Worm (Caenorhabditis elegans) whole organism, L1 larva: ENCODE measurements around the gene M176.11.

Source experiments
- C04F5.9 ChIP-seq: sonication (generic microtip); optimal IDR thresholded peaks from 2 replicates; lab custom pipeline; 2016; ENCODE audit warnings: missing genetic modification characterization, missing compliant biosample characterization
- C34B4.2 ChIP-seq: sonication (generic microtip); optimal IDR thresholded peaks from 2 replicates; lab custom pipeline; 2017; ENCODE audit warnings: mild to moderate bottlenecking, missing genetic modification characterization, missing compliant biosample characterization
- Y116A8C.19 ChIP-seq: sonication (generic microtip); optimal IDR thresholded peaks from 2 replicates; lab custom pipeline; 2016; ENCODE audit warnings: missing compliant biosample characterization, missing genetic modification characterization, borderline replicate concordance
- ama-1 ChIP-seq: fragments of 150-350 bp; optimal IDR thresholded peaks from 2 replicates; lab custom pipeline; 2014
- ceh-90 ChIP-seq: sonication (generic microtip); optimal IDR thresholded peaks from 2 replicates; lab custom pipeline; 2016; ENCODE audit warnings: missing genetic modification characterization, missing compliant biosample characterization
- ces-1 ChIP-seq: fragments of 150-350 bp; optimal IDR thresholded peaks from 2 replicates; lab custom pipeline; 2014; ENCODE audit warnings: missing biosample characterization, missing genetic modification reagents, missing genetic modification characterization
- efl-3 ChIP-seq: fragments of 200-800 bp; sonication (Bioruptor generic); optimal IDR thresholded peaks from 2 replicates; lab custom pipeline; 2018; ENCODE audit warnings: mild to moderate bottlenecking, missing genetic modification characterization, missing compliant biosample characterization
- egl-13 ChIP-seq: sonication (generic microtip); optimal IDR thresholded peaks from 2 replicates; lab custom pipeline; 2016; ENCODE audit warnings: missing genotype, missing genetic modification reagents, missing genetic modification characterization, missing compliant biosample characterization
- egl-27 ChIP-seq, 2 experiments: fragments of 150-350 bp in 1 of 2; sonication (generic microtip); optimal IDR thresholded peaks; 3 replicates each; lab custom pipeline; 2017 to 2018; ENCODE audit warnings: missing biosample characterization in 2 of 2, missing genetic modification characterization in 2 of 2, missing genetic modification reagents in 2 of 2
- fkh-4 ChIP-seq: sonication (generic microtip); optimal IDR thresholded peaks from 2 replicates; lab custom pipeline; 2016; ENCODE audit warnings: missing compliant biosample characterization, missing genetic modification characterization, borderline replicate concordance
- fkh-8 ChIP-seq: sonication (generic microtip); optimal IDR thresholded peaks from 2 replicates; lab custom pipeline; 2016; ENCODE audit warnings: mild to moderate bottlenecking, missing genetic modification characterization, missing compliant biosample characterization
- grh-1 ChIP-seq: fragments of 200-800 bp; sonication (Bioruptor generic); IDR thresholded peaks from 2 replicates; pipeline ENCODE4 v1.3.6; 2022; ENCODE audit warnings: missing genetic modification reagents, missing genetic modification characterization, missing compliant biosample characterization
- hpl-2 ChIP-seq: fragments of 150-350 bp; optimal IDR thresholded peaks from 2 replicates; lab custom pipeline; 2014; ENCODE audit warnings: missing biosample characterization, missing genetic modification reagents, missing genetic modification characterization
- irx-1 ChIP-seq: sonication (generic microtip); optimal IDR thresholded peaks from 2 replicates; lab custom pipeline; 2016; ENCODE audit warnings: missing genetic modification characterization, missing compliant biosample characterization
- lin-13 ChIP-seq: fragments of 150-350 bp; optimal IDR thresholded peaks from 2 replicates; lab custom pipeline; 2014; ENCODE audit warnings: missing biosample characterization, missing genetic modification reagents, missing genetic modification characterization
- lin-15B ChIP-seq: fragments of 150-350 bp; sonication (generic microtip); optimal IDR thresholded peaks from 3 replicates; lab custom pipeline; 2014; ENCODE audit warnings: missing biosample characterization, missing genetic modification characterization
- lin-35 ChIP-seq, 2 experiments: fragments of 150-350 bp; optimal IDR thresholded peaks; 2 replicates each; lab custom pipeline; 2014; ENCODE audit warnings: missing biosample characterization in 2 of 2, missing genetic modification characterization in 2 of 2, missing genetic modification reagents in 2 of 2
- lir-3 ChIP-seq: sonication (generic microtip); optimal IDR thresholded peaks from 2 replicates; lab custom pipeline; 2016; ENCODE audit warnings: mild to moderate bottlenecking, missing genetic modification characterization, moderate library complexity, missing compliant biosample characterization; ENCODE audit not compliant: poor library complexity
- lsy-2 ChIP-seq, 2 experiments: fragments of 150-350 bp; optimal IDR thresholded peaks; 2 replicates each; lab custom pipeline; 2014; ENCODE audit warnings: missing biosample characterization in 2 of 2, missing genetic modification characterization in 2 of 2
- mab-9 ChIP-seq: fragments of 200-800 bp; sonication (Bioruptor generic); IDR thresholded peaks from 2 replicates; pipeline ENCODE4 v1.3.6; 2022; ENCODE audit warnings: missing genetic modification reagents, missing genetic modification characterization, missing compliant biosample characterization
- nhr-11 ChIP-seq: fragments of 150-350 bp; optimal IDR thresholded peaks from 2 replicates; lab custom pipeline; 2014; ENCODE audit warnings: missing biosample characterization, missing genetic modification characterization
- nhr-12 ChIP-seq: sonication (generic microtip); optimal IDR thresholded peaks from 2 replicates; lab custom pipeline; 2017; ENCODE audit warnings: missing biosample characterization, missing genetic modification characterization
- nhr-19 ChIP-seq: fragments of 200-800 bp; sonication (Bioruptor generic); conservative IDR thresholded peaks from 2 replicates; pipeline ENCODE4 v1.3.6; 2022; ENCODE audit warnings: missing genetic modification characterization, missing compliant biosample characterization
- nhr-237 ChIP-seq: fragments of 150-350 bp; optimal IDR thresholded peaks from 2 replicates; lab custom pipeline; 2014; ENCODE audit warnings: missing biosample characterization, missing genetic modification characterization
- nhr-28 ChIP-seq: fragments of 150-350 bp; optimal IDR thresholded peaks from 2 replicates; lab custom pipeline; 2014; ENCODE audit warnings: missing biosample characterization, missing genetic modification characterization
- nhr-76 ChIP-seq: sonication (generic microtip); optimal IDR thresholded peaks from 2 replicates; lab custom pipeline; 2017; ENCODE audit warnings: missing biosample characterization, missing genetic modification characterization
- nhr-85 ChIP-seq: sonication (generic microtip); peaks from one replicate; lab custom pipeline; 2016; ENCODE audit warnings: missing genetic modification characterization, inconsistent platforms, missing compliant biosample characterization
- pax-3 ChIP-seq: fragments of 200-800 bp; sonication (Bioruptor generic); optimal IDR thresholded peaks from 2 replicates; lab custom pipeline; 2018; ENCODE audit warnings: mild to moderate bottlenecking, missing genetic modification characterization, moderate library complexity, missing compliant biosample characterization
- rnt-1 ChIP-seq: sonication (generic microtip); optimal IDR thresholded peaks from 2 replicates; lab custom pipeline; 2016; ENCODE audit warnings: mild to moderate bottlenecking, missing genetic modification characterization, moderate library complexity, missing compliant biosample characterization
- skn-1 ChIP-seq: fragments of 150-350 bp; optimal IDR thresholded peaks from 2 replicates; lab custom pipeline; 2014; ENCODE audit warnings: missing biosample characterization, missing genetic modification characterization
- snpc-4 ChIP-seq: fragments of 150-350 bp; optimal IDR thresholded peaks from 2 replicates; lab custom pipeline; 2014; ENCODE audit warnings: missing biosample characterization, missing genetic modification characterization
- sox-4 ChIP-seq: sonication (generic microtip); optimal IDR thresholded peaks from 2 replicates; lab custom pipeline; 2016; ENCODE audit warnings: missing genetic modification characterization, missing compliant biosample characterization
- swsn-7 ChIP-seq: sonication (generic microtip); optimal IDR thresholded peaks from 2 replicates; lab custom pipeline; 2016; ENCODE audit warnings: missing genetic modification characterization, missing compliant biosample characterization
- tbx-2 ChIP-seq: sonication (generic microtip); optimal IDR thresholded peaks from 2 replicates; lab custom pipeline; 2016; ENCODE audit warnings: missing genetic modification characterization, missing compliant biosample characterization
- unc-30 ChIP-seq: sonication (generic microtip); optimal IDR thresholded peaks from 2 replicates; lab custom pipeline; 2017; ENCODE audit warnings: missing biosample characterization, missing genetic modification characterization
- unc-86 ChIP-seq: sonication (generic microtip); optimal IDR thresholded peaks from 2 replicates; lab custom pipeline; 2016; ENCODE audit warnings: missing genetic modification characterization, missing compliant biosample characterization
- unc-98 ChIP-seq: fragments of 200-800 bp; sonication (Bioruptor generic); IDR thresholded peaks from 2 replicates; pipeline ENCODE4 v1.3.6; 2022; ENCODE audit warnings: missing genetic modification characterization, missing compliant biosample characterization
- vab-15 ChIP-seq: sonication (generic microtip); optimal IDR thresholded peaks from 2 replicates; lab custom pipeline; 2017; ENCODE audit warnings: missing genotype, mild to moderate bottlenecking, missing genetic modification characterization, missing compliant biosample characterization
- zag-1 ChIP-seq: fragments of 150-350 bp; optimal IDR thresholded peaks from 2 replicates; lab custom pipeline; 2014; ENCODE audit warnings: missing biosample characterization, missing genetic modification characterization
- ztf-11 ChIP-seq, 2 experiments: sonication (generic microtip); optimal IDR thresholded peaks; 2 replicates each; lab custom pipeline; 2016 to 2017; ENCODE audit warnings: missing genetic modification characterization in 2 of 2, missing biosample characterization in 1 of 2, missing compliant biosample characterization in 1 of 2

Gene M176.11

DNA sequence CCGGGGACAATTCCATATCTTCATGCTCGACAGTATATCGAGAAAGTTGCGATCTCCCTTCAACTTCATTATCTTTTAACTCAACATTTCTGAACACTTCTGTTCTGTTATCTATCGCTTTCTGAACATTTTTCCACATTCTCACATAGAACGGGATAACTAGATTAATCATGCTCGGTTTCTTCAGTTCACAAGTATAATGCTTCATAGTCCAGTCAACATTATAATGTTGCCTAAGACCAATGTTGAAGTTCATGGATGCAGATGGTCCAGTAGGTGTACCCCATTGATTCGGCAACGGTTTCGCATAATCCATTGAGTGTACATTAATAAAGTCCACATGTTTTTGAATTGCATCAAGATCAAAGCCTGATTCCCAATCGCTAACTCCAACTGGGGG, 16.8 kb downstream of the M176.11 start:
- TF ChIP-seq fkh-8 (tag; lab: Kevin White, UChicago) (no peak), mab-9 (GFP tag; lab: Robert Waterston, UW) (no peak), nhr-85 (tag; lab: Kevin White, UChicago) (no peak), ztf-11 (tag; optimal IDR thresholded peaks at IDR 0.05; lab: Kevin White, UChicago) (no peak), unc-98 (no peak)
- TF ChIP-seq, all 84 proteins: peak for 0

DNA sequence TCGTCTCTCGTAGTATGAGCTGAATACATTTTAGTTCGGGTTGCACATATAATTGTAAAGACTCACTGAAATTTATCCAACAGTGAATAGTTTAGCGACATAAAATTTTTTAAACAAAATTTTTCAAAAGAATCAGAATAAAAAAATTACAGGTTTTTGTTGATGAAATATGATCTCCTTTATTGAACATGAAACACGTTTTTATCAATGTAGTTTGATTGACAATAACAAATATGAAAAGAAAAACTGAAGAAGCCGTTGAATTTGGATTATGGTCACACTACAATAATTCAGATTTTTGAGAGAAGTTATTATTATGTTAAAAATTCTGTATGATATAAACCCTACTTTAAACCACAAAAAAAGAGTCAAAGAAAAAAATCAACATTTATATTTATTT, 18.0 kb downstream of the M176.11 start, which contains the start of gene chil-17:
Gene chil-17 (minus strand): TSS at position 101 of the 400 bp plus-strand sequence.
- TF ChIP-seq egl-13 (tag; lab: Kevin White, UChicago) (no peak), C04F5.9 (tag; lab: Kevin White, UChicago) (no peak), efl-3 (no peak), zag-1 (no peak), nhr-76 (tag; lab: Kevin White, UChicago) (no peak), ceh-90 (tag; lab: Kevin White, UChicago) (no peak), lin-13 (GFP tag; lab: Kevin White, UChicago) (no peak), unc-86 (tag; lab: Kevin White, UChicago) (no peak), hpl-2 (GFP tag; lab: Kevin White, UChicago) (no peak), nhr-11 (no peak)

DNA sequence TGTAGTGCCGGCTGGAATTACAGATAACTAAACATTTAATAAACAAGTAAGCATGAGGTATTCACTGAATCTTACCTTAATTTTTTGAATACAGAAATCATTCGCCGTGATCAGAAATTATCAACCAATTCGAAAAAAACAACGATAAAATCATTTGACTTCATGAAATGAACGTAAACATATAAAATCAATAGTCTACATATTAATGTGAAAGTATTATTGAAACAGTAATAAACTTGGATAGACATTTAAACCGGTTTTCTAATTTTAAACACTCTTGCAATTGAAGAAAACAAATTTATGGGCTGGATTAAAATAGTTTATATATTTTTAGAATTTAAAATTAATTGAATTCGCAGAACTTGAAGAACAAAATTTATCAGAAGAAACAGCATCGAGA, 19.8 kb downstream of the M176.11 start, which contains the start of gene chil-16:
Gene chil-16 (minus strand): TSS at position 101 of the 400 bp plus-strand sequence.
- TF ChIP-seq grh-1 (GFP tag; lab: Robert Waterston, UW) (no peak), C34B4.2 (tag; lab: Kevin White, UChicago) (no peak), tbx-2 (tag; lab: Kevin White, UChicago) (no peak), fkh-4 (tag; lab: Kevin White, UChicago) (no peak), ama-1 (lab: Kevin White, UChicago) (no peak), snpc-4 (tag; lab: Kevin White, UChicago) (no peak), sox-4 (tag; lab: Kevin White, UChicago) (no peak), lin-15B (no peak), irx-1 (tag; lab: Kevin White, UChicago) (no peak), lir-3 (no peak), Y116A8C.19 (no peak), ceh-90 (tag; lab: Kevin White, UChicago) (no peak), swsn-7 (tag; lab: Kevin White, UChicago) (no peak), unc-98 (no peak), lsy-2 (tag; optimal IDR thresholded peaks at IDR 0.05; lab: Kevin White, UChicago) (no peak)

DNA sequence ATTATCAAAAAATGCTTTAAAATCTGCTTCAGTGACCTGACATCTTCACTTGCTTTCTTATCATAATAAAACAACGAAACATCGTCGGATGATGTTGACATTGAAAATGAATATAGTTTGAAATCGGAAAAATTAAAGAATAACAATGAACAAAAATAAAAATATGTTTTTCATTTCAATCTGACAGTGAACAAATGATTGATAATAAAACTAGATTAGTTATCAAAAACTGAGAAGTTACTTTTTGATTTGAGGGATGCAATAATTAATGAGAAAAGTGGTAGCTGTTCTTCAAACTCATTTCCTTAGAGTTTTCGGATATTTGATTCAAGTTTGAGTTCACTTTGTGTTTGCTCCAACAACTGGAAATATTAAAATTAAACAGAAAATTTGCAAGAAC, 21.5 kb downstream of the M176.11 start, which contains the start of gene chil-15:
Gene chil-15 (minus strand): TSS at position 101 of the 400 bp plus-strand sequence.
- TF ChIP-seq egl-27 (tag; optimal IDR thresholded peaks at IDR 0.05; lab: Kevin White, UChicago): no peak
- TF ChIP-seq skn-1 (tag; lab: Kevin White, UChicago): no peak
- TF ChIP-seq unc-30 (tag; lab: Kevin White, UChicago): no peak
- no peak for TF ChIP-seq rnt-1 (tag; lab: Kevin White, UChicago)
- no peak for TF ChIP-seq vab-15 (tag; lab: Kevin White, UChicago)
- TF ChIP-seq pax-3 (tag; lab: Kevin White, UChicago): no peak
- TF ChIP-seq zag-1: no peak
- TF ChIP-seq ceh-90 (tag; lab: Kevin White, UChicago): no peak
- TF ChIP-seq lin-15B: no peak
- no peak for TF ChIP-seq nhr-12 (tag; lab: Kevin White, UChicago)
- TF ChIP-seq ces-1: no peak
- no peak for TF ChIP-seq egl-13 (tag; lab: Kevin White, UChicago)
- TF ChIP-seq lin-35 (GFP tag; optimal IDR thresholded peaks at IDR 0.05; lab: Kevin White, UChicago): no peak
- TF ChIP-seq nhr-28 (tag; lab: Kevin White, UChicago): no peak
- TF ChIP-seq nhr-19 (GFP tag; lab: Robert Waterston, UW): no peak
- no peak for TF ChIP-seq nhr-237 (tag; lab: Kevin White, UChicago)
- no peak for TF ChIP-seq lsy-2 (tag; optimal IDR thresholded peaks at IDR 0.05; lab: Kevin White, UChicago)
- no peak for TF ChIP-seq ztf-11 (tag; optimal IDR thresholded peaks at IDR 0.05; lab: Kevin White, UChicago)
